Worm (Caenorhabditis elegans): Measurements from ENCODE around the gene C01G12.9.

DNA sequence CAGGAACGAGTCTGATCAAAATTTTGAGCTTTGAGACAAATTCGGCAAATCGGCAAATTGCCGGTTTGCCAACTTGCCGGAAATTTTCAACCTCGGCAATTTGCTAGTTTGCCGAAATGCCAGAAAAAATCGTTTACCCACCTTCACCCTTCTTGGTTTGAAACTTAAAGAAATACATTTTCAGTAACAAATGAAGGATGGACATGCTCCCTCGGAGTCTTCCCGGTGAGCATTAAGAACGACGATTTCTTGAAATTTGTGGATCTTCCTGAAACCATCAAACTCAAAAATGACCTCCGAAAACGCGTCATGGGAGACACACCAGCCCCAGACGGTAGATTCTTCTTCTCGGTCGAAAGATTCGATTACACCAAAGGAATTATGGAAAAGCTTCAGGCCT is 23.9 kb downstream of the C01G12.9 start:
- TF ChIP-seq lsy-2 (tag; optimal IDR thresholded peaks at IDR 0.05) (no peak), ceh-63 (GFP tag; optimal IDR thresholded peaks at IDR 0.05) (no peak), pax-3 (tag; optimal IDR thresholded peaks at IDR 0.05) (no peak)

All from whole organism, L1 larva.